Worm (Caenorhabditis elegans): ENCODE data around the gene nlp-60.

DNA sequence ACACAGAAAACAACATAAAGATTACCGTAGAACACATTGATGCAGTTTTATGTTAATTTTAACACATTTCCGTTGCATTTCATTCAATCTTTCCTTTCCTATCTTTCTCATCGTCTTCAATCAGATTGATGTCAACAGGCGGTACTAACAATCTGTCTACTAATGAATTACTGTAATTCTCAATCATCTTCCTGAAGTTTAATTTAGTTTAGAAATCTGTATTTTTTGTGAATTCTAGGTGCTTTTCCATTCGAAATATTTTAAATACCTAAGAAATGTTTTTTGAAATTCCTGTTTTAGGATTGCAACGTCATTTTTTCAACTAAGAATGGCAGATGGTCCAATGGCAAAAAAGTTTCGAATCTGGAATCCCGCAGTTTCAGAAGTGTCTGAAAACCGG, 44.6 kb upstream of the nlp-60 start, which contains the start of gene F21D5.9:
- no peak for TF ChIP-seq mdl-1 (tag; optimal IDR thresholded peaks at IDR 0.05)
- TF ChIP-seq ceh-82 (tag; optimal IDR thresholded peaks at IDR 0.05), result no peak
- TF ChIP-seq duxl-1 (tag; optimal IDR thresholded peaks at IDR 0.05; ENCODE audit: poor library complexity), result no peak
- no peak for TF ChIP-seq pha-4 (GFP tag; IDR thresholded peaks at IDR 0.05)
- TF ChIP-seq pha-4 (tag; optimal IDR thresholded peaks at IDR 0.05), result no peak
- no peak for TF ChIP-seq unc-39 (tag; optimal IDR thresholded peaks at IDR 0.05)
